Worm (Caenorhabditis elegans) whole organism, young adult: ENCODE data around the gene hrg-9.

ENCODE experiments used
- B0035.1 ChIP-seq: sonication (generic microtip); optimal IDR thresholded peaks from 2 replicates; lab custom pipeline; 2016; ENCODE audit warnings: missing genetic modification characterization, mild to moderate bottlenecking, missing compliant biosample characterization, missing genotype, missing genetic modification reagents
- B0336.3 ChIP-seq: fragments of 200-800 bp; sonication (Bioruptor generic); IDR thresholded peaks from 2 replicates; pipeline ENCODE4 v1.3.6; 2022; ENCODE audit warnings: missing genetic modification characterization, missing compliant biosample characterization
- F39B2.1 ChIP-seq: fragments of 200-800 bp; sonication (Bioruptor generic); IDR thresholded peaks from 2 replicates; pipeline ENCODE4 v1.3.6; 2022; ENCODE audit warnings: missing genetic modification reagents, missing genetic modification characterization, missing compliant biosample characterization
- F52B5.7 ChIP-seq: sonication (generic microtip); optimal IDR thresholded peaks from 2 replicates; lab custom pipeline; 2016; ENCODE audit warnings: mild to moderate bottlenecking, missing genetic modification characterization, missing compliant biosample characterization
- F57C9.4 ChIP-seq: sonication (generic microtip); optimal IDR thresholded peaks from 2 replicates; lab custom pipeline; 2017; ENCODE audit warnings: mild to moderate bottlenecking, missing genetic modification characterization, missing compliant biosample characterization
- K11D2.4 ChIP-seq: fragments of 200-800 bp; sonication (Bioruptor generic); IDR thresholded peaks from 2 replicates; pipeline ENCODE4 v1.3.6; 2022; ENCODE audit warnings: missing genetic modification reagents, missing genetic modification characterization, missing compliant biosample characterization
- Y56A3A.18 ChIP-seq: fragments of 200-800 bp; sonication (Bioruptor generic); IDR thresholded peaks from 2 replicates; pipeline ENCODE4 v1.3.6; 2022; ENCODE audit warnings: missing genetic modification reagents, missing genetic modification characterization, missing compliant biosample characterization
- Y67H2A.10 ChIP-seq: fragments of 200-800 bp; sonication (Bioruptor generic); conservative IDR thresholded peaks from 2 replicates; pipeline ENCODE4 v1.3.6; 2022; ENCODE audit warnings: missing genetic modification reagents, missing genetic modification characterization, missing compliant biosample characterization
- Y95B8A.8 ChIP-seq: fragments of 200-800 bp; sonication (Bioruptor generic); IDR thresholded peaks from 2 replicates; pipeline ENCODE4 v1.3.6; 2022; ENCODE audit warnings: missing genetic modification reagents, missing genetic modification characterization, missing compliant biosample characterization
- ZK185.1 ChIP-seq: sonication (generic microtip); optimal IDR thresholded peaks from 2 replicates; lab custom pipeline; 2016; ENCODE audit warnings: mild to moderate bottlenecking, missing genetic modification characterization, missing compliant biosample characterization; ENCODE audit not compliant: poor library complexity, severe bottlenecking
- ama-1 ChIP-seq, 3 experiments: fragments of 150-350 bp in 1 of 3; sonication (generic microtip) in 2 of 3; optimal IDR thresholded peaks; 2 replicates each; lab custom pipeline; 2014 to 2018; ENCODE audit warnings: missing biosample characterization in 2 of 3, missing genetic modification characterization in 2 of 3, missing genetic modification reagents in 2 of 3
- aptf-2 ChIP-seq: fragments of 200-800 bp; sonication (Bioruptor generic); conservative IDR thresholded peaks from 2 replicates; pipeline ENCODE4 v1.3.6; 2022; ENCODE audit warnings: missing genetic modification reagents, missing genetic modification characterization, missing compliant biosample characterization
- athp-1 ChIP-seq: sonication (generic microtip); optimal IDR thresholded peaks from 2 replicates; lab custom pipeline; 2017; ENCODE audit warnings: mild to moderate bottlenecking, missing genetic modification characterization, missing compliant biosample characterization
- bed-2 ChIP-seq: fragments of 200-800 bp; sonication (Bioruptor generic); IDR thresholded peaks from 2 replicates; pipeline ENCODE4 v1.3.6; 2022; ENCODE audit warnings: missing genetic modification reagents, missing genetic modification characterization, missing compliant biosample characterization
- cebp-2 ChIP-seq: fragments of 200-800 bp; sonication (Bioruptor generic); IDR thresholded peaks from 2 replicates; pipeline ENCODE4 v1.3.6; 2022; ENCODE audit warnings: missing genetic modification characterization, missing compliant biosample characterization
- ceh-100 ChIP-seq: fragments of 200-800 bp; sonication (Bioruptor generic); IDR thresholded peaks from 2 replicates; pipeline ENCODE4 v1.3.6; 2022; ENCODE audit warnings: missing genetic modification reagents, missing genetic modification characterization, missing compliant biosample characterization
- ceh-40 ChIP-seq: fragments of 200-800 bp; sonication (Bioruptor generic); IDR thresholded peaks from 2 replicates; pipeline ENCODE4 v1.3.6; 2022; ENCODE audit warnings: missing genetic modification characterization, missing compliant biosample characterization
- ceh-58 ChIP-seq: fragments of 200-800 bp; sonication (Bioruptor generic); IDR thresholded peaks from 2 replicates; pipeline ENCODE4 v1.3.6; 2022; ENCODE audit warnings: missing genetic modification characterization, missing compliant biosample characterization
- chd-7 ChIP-seq: sonication (generic microtip); optimal IDR thresholded peaks from 2 replicates; lab custom pipeline; 2016; ENCODE audit warnings: mild to moderate bottlenecking, missing genetic modification characterization, moderate library complexity, missing compliant biosample characterization
- efl-1 ChIP-seq: fragments of 150-350 bp; optimal IDR thresholded peaks from 2 replicates; lab custom pipeline; 2014; ENCODE audit warnings: missing biosample characterization, missing genetic modification reagents, missing genetic modification characterization
- hlh-26 ChIP-seq: fragments of 200-800 bp; sonication (Bioruptor generic); conservative IDR thresholded peaks from 2 replicates; pipeline ENCODE4 v1.3.6; 2022; ENCODE audit warnings: missing genetic modification reagents, missing genetic modification characterization, missing compliant biosample characterization
- hmg-20 ChIP-seq: fragments of 200-800 bp; sonication (Bioruptor generic); IDR thresholded peaks from 2 replicates; pipeline ENCODE4 v1.3.6; 2022; ENCODE audit warnings: missing genetic modification reagents, missing genetic modification characterization, missing compliant biosample characterization
- let-607 ChIP-seq, 2 experiments: fragments of 200-800 bp in 1 of 2; sonication (Bioruptor generic) in 1 of 2; sonication (generic microtip) in 1 of 2; optimal IDR thresholded peaks; 2 replicates each; lab custom pipeline; 2016 to 2018; ENCODE audit warnings: mild to moderate bottlenecking in 2 of 2, missing compliant biosample characterization in 2 of 2, missing genetic modification characterization in 2 of 2, moderate library complexity in 2 of 2, missing genotype in 1 of 2
- lin-35 ChIP-seq, 3 experiments: fragments of 150-350 bp in 2 of 3; sonication (generic microtip) in 1 of 3; optimal IDR thresholded peaks; 2 replicates each; lab custom pipeline; 2014 to 2018; ENCODE audit warnings: missing biosample characterization in 3 of 3, missing genetic modification characterization in 3 of 3, missing genetic modification reagents in 3 of 3
- lsl-1 ChIP-seq: fragments of 200-800 bp; sonication (Bioruptor generic); optimal IDR thresholded peaks from 2 replicates; lab custom pipeline; 2018; ENCODE audit warnings: mild to moderate bottlenecking, missing genetic modification characterization, moderate library complexity, missing compliant biosample characterization
- madf-10 ChIP-seq: sonication (generic microtip); optimal IDR thresholded peaks from 2 replicates; lab custom pipeline; 2016; ENCODE audit warnings: mild to moderate bottlenecking, missing genetic modification characterization, missing compliant biosample characterization
- nfya-1 ChIP-seq: sonication (generic microtip); optimal IDR thresholded peaks from 2 replicates; lab custom pipeline; 2017; ENCODE audit warnings: antibody characterized with exemption, missing compliant biosample characterization, missing genetic modification characterization, borderline replicate concordance; ENCODE audit not compliant: insufficient read depth
- nfya-2 ChIP-seq: fragments of 200-800 bp; sonication (Bioruptor generic); IDR thresholded peaks from 2 replicates; pipeline ENCODE4 v1.3.6; 2022; ENCODE audit warnings: missing genetic modification reagents, missing genetic modification characterization, missing compliant biosample characterization
- nhr-27 ChIP-seq: fragments of 200-800 bp; sonication (Bioruptor generic); optimal IDR thresholded peaks from 2 replicates; lab custom pipeline; 2018; ENCODE audit warnings: mild to moderate bottlenecking, missing genetic modification characterization, moderate library complexity, missing compliant biosample characterization
- rec-8 ChIP-seq, 2 experiments: sonication (generic microtip); optimal IDR thresholded peaks; 2 replicates each; lab custom pipeline; 2016; ENCODE audit warnings: mild to moderate bottlenecking in 2 of 2, missing genetic modification characterization in 2 of 2, missing genetic modification reagents in 2 of 2, missing genotype in 2 of 2, missing biosample characterization in 1 of 2, missing compliant biosample characterization in 1 of 2, moderate library complexity in 1 of 2
- snpc-1.1 ChIP-seq: sonication (generic microtip); optimal IDR thresholded peaks from 2 replicates; lab custom pipeline; 2017; ENCODE audit warnings: missing genetic modification characterization, mild to moderate bottlenecking, missing compliant biosample characterization, antibody characterized with exemption, moderate library complexity, missing genotype, missing genetic modification reagents; ENCODE audit not compliant: insufficient read depth
- snpc-1.3 ChIP-seq: sonication (generic microtip); optimal IDR thresholded peaks from 2 replicates; lab custom pipeline; 2017; ENCODE audit warnings: missing genetic modification characterization, mild to moderate bottlenecking, missing compliant biosample characterization, antibody characterized with exemption, moderate library complexity, missing genotype, missing genetic modification reagents; ENCODE audit not compliant: insufficient read depth
- sptf-2 ChIP-seq: fragments of 200-800 bp; sonication (Bioruptor generic); optimal IDR thresholded peaks from 2 replicates; lab custom pipeline; 2018; ENCODE audit warnings: mild to moderate bottlenecking, missing genetic modification characterization, missing compliant biosample characterization
- ztf-6 ChIP-seq: fragments of 200-800 bp; sonication (Bioruptor generic); IDR thresholded peaks from 2 replicates; pipeline ENCODE4 v1.3.6; 2022; ENCODE audit warnings: missing genetic modification reagents, missing genetic modification characterization, missing compliant biosample characterization

The hrg-9 gene

DNA sequence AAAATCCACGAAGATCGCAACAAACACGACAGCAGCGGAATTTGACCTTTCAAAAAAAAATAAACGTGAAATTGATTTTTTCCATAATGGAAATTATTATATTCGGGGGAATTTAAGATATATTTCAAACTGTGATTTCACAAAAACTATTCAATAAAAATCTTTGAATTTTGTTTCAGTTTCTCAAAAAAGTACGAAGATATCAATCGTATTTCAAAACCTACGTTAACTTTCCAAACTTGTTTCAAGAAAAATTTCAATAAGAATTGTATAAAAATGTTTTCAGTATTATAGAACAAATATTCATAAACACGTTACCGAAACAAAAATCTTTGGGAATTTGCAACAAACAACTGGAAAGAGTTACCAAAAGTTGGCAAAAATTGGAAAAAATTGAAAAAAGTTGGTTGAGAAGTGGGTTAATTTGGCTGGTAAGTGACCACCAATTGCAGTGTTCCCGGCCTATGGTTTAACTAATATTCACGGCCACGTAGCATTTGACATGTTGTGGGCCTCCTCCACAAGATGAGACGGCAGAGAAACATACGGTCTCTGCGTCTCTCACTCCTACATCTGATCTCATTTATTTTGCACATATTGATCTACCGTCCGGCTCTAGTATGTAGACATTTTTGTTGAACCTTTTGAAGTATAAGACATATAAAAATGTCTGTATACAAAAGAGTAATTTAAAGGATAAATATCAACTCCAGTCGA is 12.2 kb downstream of the hrg-9 start, which contains the start of the genes T16G1.9 and T16G1.18 (continued):
- TF ChIP-seq snpc-1.3 (no peak), Y56A3A.18 (no peak), F39B2.1 (GFP tag; lab: Robert Waterston, UW) (no peak)

ce11 chrV:12949607-12950006 is 13.5 kb downstream of the hrg-9 start, which contains the start of gene T16G1.13:
Gene T16G1.13 (plus strand): TSS chrV:12949907.
- TF ChIP-seq rec-8 (tag; optimal IDR thresholded peaks at IDR 0.05; lab: Kevin White, UChicago) (no peak), snpc-1.3 (no peak), snpc-1.1 (tag; lab: Kevin White, UChicago) (no peak), F52B5.7 (no peak), lsl-1 (GFP tag; lab: Kevin White, UChicago) (no peak), ceh-40 (no peak), nhr-27 (no peak), Y67H2A.10 (no peak), F57C9.4 (tag; lab: Kevin White, UChicago) (no peak), K11D2.4 (GFP tag; lab: Robert Waterston, UW) (no peak), madf-10 (tag; lab: Kevin White, UChicago) (no peak), B0336.3 (GFP tag; lab: Robert Waterston, UW) (no peak), nfya-2 (GFP tag; lab: Robert Waterston, UW) (no peak), ama-1 (optimal IDR thresholded peaks at IDR 0.05; lab: Kevin White, UChicago) (no peak), ama-1 (GFP tag; optimal IDR thresholded peaks at IDR 0.05; lab: Kevin White, UChicago) (no peak), Y95B8A.8 (no peak), bed-2 (GFP tag; lab: Robert Waterston, UW) (no peak), nfya-1 (tag; lab: Kevin White, UChicago) (no peak), sptf-2 (GFP tag; lab: Kevin White, UChicago) (no peak)
- TF ChIP-seq, all 124 proteins: peak for 0

ce11 chrV:12944775-12945174 is 18.4 kb downstream of the hrg-9 start, which contains the start of gene grl-2:
Gene grl-2 (plus strand): TSS chrV:12945075.
- TF ChIP-seq ceh-100 (GFP tag; lab: Robert Waterston, UW) (no peak), lsl-1 (GFP tag; lab: Kevin White, UChicago) (no peak), let-607 (tag; optimal IDR thresholded peaks at IDR 0.05; lab: Kevin White, UChicago) (no peak), B0035.1 (tag; lab: Kevin White, UChicago) (no peak), F52B5.7 (no peak), ztf-6 (GFP tag; lab: Robert Waterston, UW) (no peak), hlh-26 (GFP tag; lab: Robert Waterston, UW) (no peak), chd-7 (tag; lab: Kevin White, UChicago) (no peak), hmg-20 (no peak), cebp-2 (GFP tag; lab: Robert Waterston, UW) (no peak), athp-1 (tag; lab: Kevin White, UChicago) (no peak), ZK185.1 (tag; lab: Kevin White, UChicago) (no peak), ceh-58 (GFP tag; lab: Robert Waterston, UW) (no peak), lin-35 (GFP tag; optimal IDR thresholded peaks at IDR 0.05; lab: Kevin White, UChicago) (no peak), efl-1 (GFP tag; lab: Kevin White, UChicago) (no peak), aptf-2 (GFP tag; lab: Robert Waterston, UW) (no peak)
